Worm (Caenorhabditis elegans) whole organism, early embryonic: ENCODE results near the gene F13A2.3.

Experiments
- aly-1 ChIP-seq: sonication (generic microtip); optimal IDR thresholded peaks from 2 replicates; lab custom pipeline; 2016; ENCODE audit warnings: missing genetic modification characterization, missing compliant biosample characterization
- ama-1 ChIP-seq: fragments of 150-350 bp; optimal IDR thresholded peaks from 2 replicates; lab custom pipeline; 2014
- ceh-36 ChIP-seq: sonication (generic microtip); optimal IDR thresholded peaks from 2 replicates; lab custom pipeline; 2016; ENCODE audit warnings: missing genetic modification characterization, inconsistent platforms, missing compliant biosample characterization
- flt-1 ChIP-seq: fragments of 200-800 bp; sonication (Bioruptor generic); IDR thresholded peaks from 2 replicates; pipeline ENCODE4 v1.3.6; 2022; ENCODE audit warnings: missing genetic modification characterization, missing compliant biosample characterization

- TF ChIP-seq aly-1 (tag; lab: Kevin White, UChicago) (no peak), ceh-36 (tag; lab: Kevin White, UChicago) (no peak), ama-1 (lab: Kevin White, UChicago) (no peak), flt-1 (no peak)
Measured at ce11 chrV:4432783-4433237, 36.7 kb upstream of the F13A2.3 start, which contains the start of gene Y47D7A.15.
